Worm (Caenorhabditis elegans) whole organism, L4/young adult: ENCODE results near the gene C01B10.9.
"Not testable (repeated sequence)": the region's sequence is repeated elsewhere in the genome, so short reads cannot be mapped to it uniquely, and the experiment has no call there.

Experiments used
- W03F9.2 ChIP-seq: fragments of 150-350 bp; optimal IDR thresholded peaks from 2 replicates; lab custom pipeline; 2014; ENCODE audit warnings: missing biosample characterization, missing genetic modification characterization
- dao-5 ChIP-seq: sonication (generic microtip); optimal IDR thresholded peaks from 2 replicates; lab custom pipeline; 2016; ENCODE audit warnings: missing genotype, missing genetic modification characterization, moderate library complexity, missing compliant biosample characterization
- him-1 ChIP-seq: sonication (generic microtip); optimal IDR thresholded peaks from 2 replicates; lab custom pipeline; 2016; ENCODE audit warnings: missing genotype, missing genetic modification reagents, missing genetic modification characterization, missing compliant biosample characterization

The C01B10.9 gene

ce11 chrIV:6631704-6632272 lies at the start of gene C01B10.9, which contains the start of gene cest-5.1:
C01B10.9 (plus strand) TSS chrIV:6632222.
cest-5.1 (minus strand) TSS chrIV:6631754.
- no peak for TF ChIP-seq him-1 (tag; lab: Kevin White, UChicago)
- TF ChIP-seq dao-5 (tag; lab: Kevin White, UChicago), result no peak
- TF ChIP-seq W03F9.2 (tag; lab: Kevin White, UChicago), result peak; percentile 73

- TF ChIP-seq dao-5 (tag; lab: Kevin White, UChicago) (no peak), him-1 (tag; lab: Kevin White, UChicago) (no peak), W03F9.2 (tag; lab: Kevin White, UChicago) (no peak)
Observed at ce11 chrIV:6582604-6583003, 49.4 kb upstream of the C01B10.9 start, which contains the start of gene odr-8. odr-8 (minus strand) TSS chrIV:6582704.

- TF ChIP-seq W03F9.2 (tag; lab: Kevin White, UChicago), result peak; percentile 92
- peak; percentile 27 for TF ChIP-seq him-1 (tag; lab: Kevin White, UChicago)
- no peak for TF ChIP-seq dao-5 (tag; lab: Kevin White, UChicago)
Observed at ce11 chrIV:6585397-6585921, 46.6 kb upstream of the C01B10.9 start, which contains the start of the genes F38A5.2 and dnj-11. F38A5.2 (minus strand) TSS chrIV:6585400. dnj-11 (plus strand) TSS chrIV:6585871.

- no peak for TF ChIP-seq dao-5 (tag; lab: Kevin White, UChicago)
- TF ChIP-seq W03F9.2 (tag; lab: Kevin White, UChicago), result no peak
- no peak for TF ChIP-seq him-1 (tag; lab: Kevin White, UChicago)
Observed at ce11 chrIV:6588080-6588613, 43.9 kb upstream of the C01B10.9 start.

- TF ChIP-seq W03F9.2 (tag; lab: Kevin White, UChicago), result no peak
- TF ChIP-seq dao-5 (tag; lab: Kevin White, UChicago), result no peak
- TF ChIP-seq him-1 (tag; lab: Kevin White, UChicago), result no peak
Observed at ce11 chrIV:6590029-6590428, 42.0 kb upstream of the C01B10.9 start, which contains the start of the genes lec-11 and irld-7. lec-11 (minus strand) TSS chrIV:6590154. irld-7 (plus strand) TSS chrIV:6590360.

ce11 chrIV:6591010-6591746 lies 40.8 kb upstream of the C01B10.9 start, which contains the start of the genes nspb-1 and nspb-2:
nspb-1 (minus strand) TSS chrIV:6591110.
nspb-2 (plus strand) TSS chrIV:6591696.
- not testable (repeated sequence) for TF ChIP-seq dao-5, him-1, W03F9.2 (tag; lab: Kevin White, UChicago)

- TF ChIP-seq W03F9.2, him-1, dao-5 (tag; lab: Kevin White, UChicago): not testable (repeated sequence)
Observed at ce11 chrIV:6594871-6595270, 37.2 kb upstream of the C01B10.9 start, which contains the start of gene nspb-3. nspb-3 (minus strand) TSS chrIV:6594971.

ce11 chrIV:6595912-6596311 lies 36.1 kb upstream of the C01B10.9 start, which contains the start of gene F38A5.22:
F38A5.22 (minus strand) TSS chrIV:6595940.
- TF ChIP-seq W03F9.2 (tag; lab: Kevin White, UChicago) (no peak), dao-5 (tag; lab: Kevin White, UChicago) (no peak), him-1 (tag; lab: Kevin White, UChicago) (no peak)

- TF ChIP-seq W03F9.2 (tag; lab: Kevin White, UChicago) (no peak), dao-5 (tag; lab: Kevin White, UChicago) (no peak), him-1 (tag; lab: Kevin White, UChicago) (no peak)
Observed at ce11 chrIV:6597298-6597697, 34.7 kb upstream of the C01B10.9 start, which contains the start of gene F38A5.6. F38A5.6 (minus strand) TSS chrIV:6597398.

ce11 chrIV:6597918-6598317 lies 34.1 kb upstream of the C01B10.9 start, which contains the start of gene nspb-4:
nspb-4 (plus strand) TSS chrIV:6598218.
- not testable (repeated sequence) for TF ChIP-seq dao-5, him-1, W03F9.2 (tag; lab: Kevin White, UChicago)

ce11 chrIV:6598740-6599139 lies 33.3 kb upstream of the C01B10.9 start, which contains the start of gene nspb-5:
nspb-5 (plus strand) TSS chrIV:6599040.
- TF ChIP-seq dao-5, him-1, W03F9.2 (tag; lab: Kevin White, UChicago): not testable (repeated sequence)

ce11 chrIV:6599447-6599846 lies 32.6 kb upstream of the C01B10.9 start, which contains the start of gene F38A5.8:
F38A5.8 (plus strand) TSS chrIV:6599747.
- TF ChIP-seq him-1 (tag; lab: Kevin White, UChicago), result no peak
- TF ChIP-seq dao-5 (tag; lab: Kevin White, UChicago), result no peak
